Worm (Caenorhabditis elegans) whole organism, mixed stage, embryonic: ENCODE results near the gene F22F7.11.

Experiments used
- M03D4.4 ChIP-seq: sonication (generic microtip); optimal IDR thresholded peaks from 2 replicates; lab custom pipeline; 2017; ENCODE audit warnings: mild to moderate bottlenecking, missing genetic modification characterization, missing compliant biosample characterization
- ceh-43 ChIP-seq: fragments of 200-800 bp; sonication (Bioruptor generic); optimal IDR thresholded peaks from 2 replicates; lab custom pipeline; 2018; ENCODE audit warnings: mild to moderate bottlenecking, missing genetic modification characterization, moderate library complexity, missing compliant biosample characterization
- ceh-83 ChIP-seq: fragments of 200-800 bp; sonication (Bioruptor generic); optimal IDR thresholded peaks from 2 replicates; lab custom pipeline; 2018; ENCODE audit warnings: mild to moderate bottlenecking, missing genetic modification characterization, missing compliant biosample characterization
- elt-1 ChIP-seq: sonication (generic microtip); optimal IDR thresholded peaks from 2 replicates; lab custom pipeline; 2017; ENCODE audit warnings: missing genetic modification characterization, mild to moderate bottlenecking, missing compliant biosample characterization, antibody characterized with exemption, moderate library complexity, borderline replicate concordance; ENCODE audit not compliant: insufficient read depth
- lin-13 ChIP-seq: fragments of 150-350 bp; optimal IDR thresholded peaks from 2 replicates; lab custom pipeline; 2014; ENCODE audit warnings: missing biosample characterization, missing genetic modification characterization
- nhr-12 ChIP-seq: fragments of 150-350 bp; optimal IDR thresholded peaks from 2 replicates; lab custom pipeline; 2014; ENCODE audit warnings: missing biosample characterization, missing genetic modification characterization
- nhr-28 ChIP-seq: fragments of 150-350 bp; optimal IDR thresholded peaks from 2 replicates; lab custom pipeline; 2014; ENCODE audit warnings: missing biosample characterization, missing genetic modification characterization
- pha-4 ChIP-seq: fragments of 150-350 bp; optimal IDR thresholded peaks from 2 replicates; lab custom pipeline; 2018; ENCODE audit warnings: missing biosample characterization, missing genetic modification reagents, missing genetic modification characterization
- unc-39 ChIP-seq: fragments of 150-350 bp; optimal IDR thresholded peaks from 2 replicates; lab custom pipeline; 2014; ENCODE audit warnings: missing biosample characterization, missing genetic modification characterization

DNA sequence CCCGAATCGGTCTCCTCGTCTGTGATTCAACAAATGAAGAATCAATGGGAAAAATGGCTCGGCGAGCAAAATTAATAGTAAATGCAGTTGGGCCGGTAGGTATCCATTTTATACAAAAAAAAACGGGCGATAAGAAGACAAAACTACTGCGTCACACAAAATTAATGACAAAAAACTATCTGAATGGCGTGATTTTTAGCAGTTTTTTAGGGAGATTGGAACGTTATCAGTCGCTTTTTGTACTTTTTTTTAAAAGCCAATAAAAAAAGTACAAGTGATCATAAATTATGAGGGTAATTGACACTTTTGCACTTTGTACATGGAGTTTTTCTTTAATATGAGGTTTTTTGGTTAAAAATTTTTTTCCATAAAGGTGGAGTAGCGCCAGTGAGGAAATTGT is 3.5 kb downstream of the F22F7.11 start:
- TF ChIP-seq pha-4 (tag; lab: Kevin White, UChicago): no peak
- no peak for TF ChIP-seq elt-1 (tag; lab: Kevin White, UChicago)
- TF ChIP-seq M03D4.4 (tag; lab: Kevin White, UChicago): no peak
- TF ChIP-seq nhr-28 (tag; lab: Kevin White, UChicago): no peak
- TF ChIP-seq ceh-43 (GFP tag; lab: Kevin White, UChicago): no peak
- TF ChIP-seq nhr-12: no peak
- no peak for TF ChIP-seq ceh-83
- no peak for TF ChIP-seq lin-13 (tag; lab: Kevin White, UChicago)
- no peak for TF ChIP-seq unc-39 (tag; lab: Kevin White, UChicago)
